Fruit fly (Drosophila melanogaster) whole organism: ENCODE results near the gene Sf3b3.

Experiments used
- CG8478 ChIP-seq: fragments of >200 bp; optimal IDR thresholded peaks from 2 replicates; lab custom pipeline; 2018; ENCODE audit warnings: inconsistent platforms
- Dll ChIP-seq: fragments of >200 bp; optimal IDR thresholded peaks from 2 replicates; lab custom pipeline; 2017
- EcR ChIP-seq, 2 experiments: fragments of >200 bp; optimal IDR thresholded peaks; 2 replicates each; lab custom pipeline; 2017; ENCODE audit warnings: missing biosample characterization in 2 of 2, missing genetic modification characterization in 2 of 2, missing genetic modification reagents in 2 of 2
- pan ChIP-seq: fragments of >200 bp; optimal IDR thresholded peaks from 2 replicates; lab custom pipeline; 2017
- psq ChIP-seq: fragments of >200 bp; optimal IDR thresholded peaks from 2 replicates; lab custom pipeline; 2017
- usp ChIP-seq: fragments of >200 bp; optimal IDR thresholded peaks from 2 replicates; lab custom pipeline; 2017; ENCODE audit warnings: missing biosample characterization, missing genetic modification characterization, mixed read lengths

dm6 chr3L:809538-809805 lies 23.7 kb downstream of the Sf3b3 start:
- TF ChIP-seq pan (no peak), psq (lab: Kevin White, UChicago) (no peak), CG8478 (lab: Kevin White, UChicago) (no peak), EcR (GFP tag; optimal IDR thresholded peaks at IDR 0.05; lab: Kevin White, UChicago) (no peak), Dll (lab: Kevin White, UChicago) (no peak), usp (GFP tag; lab: Kevin White, UChicago) (no peak)
